Fruit fly (Drosophila melanogaster): ENCODE measurements around the gene CG31266.

DNA sequence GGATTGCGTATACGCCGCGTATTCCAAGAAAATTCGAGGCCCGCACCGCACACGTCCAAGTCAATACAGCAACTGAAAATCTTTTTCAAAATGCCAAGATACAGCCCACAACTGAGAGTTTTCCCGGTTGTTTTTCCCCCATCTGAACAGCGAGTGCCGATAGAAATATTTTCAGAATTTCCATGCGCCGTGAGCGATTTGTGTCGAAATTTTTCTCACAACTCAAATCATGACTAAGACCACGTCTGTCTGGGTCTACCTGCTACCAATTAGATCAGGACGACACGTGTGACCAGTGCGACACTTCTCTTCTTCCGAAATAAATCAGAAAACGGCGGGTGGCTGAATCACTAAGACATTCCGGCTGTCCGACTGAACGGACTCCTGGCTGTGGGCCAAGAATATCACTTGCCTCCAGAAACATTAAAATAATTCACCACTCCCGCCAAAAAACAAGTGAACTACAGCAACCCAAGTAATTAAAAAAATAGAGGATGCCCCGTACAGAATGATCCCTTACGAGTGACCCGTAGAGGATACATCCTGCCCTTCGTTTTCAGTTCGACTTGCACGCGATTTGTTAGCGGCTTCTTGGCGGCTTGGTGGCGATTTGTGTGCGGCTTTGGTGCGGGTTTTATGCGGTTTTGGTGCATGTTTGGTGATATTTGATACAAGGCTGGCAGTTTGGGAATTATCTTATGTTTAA is 7.0 kb upstream of the CG31266 start, which contains the start of gene cher:
- TF ChIP-seq usp (GFP tag; optimal IDR thresholded peaks at IDR 0.05) = no peak
- no peak for TF ChIP-seq Vsx2 (GFP tag; optimal IDR thresholded peaks at IDR 0.05; ENCODE audit: partially characterized antibody)
- no peak for TF ChIP-seq sv (GFP tag; optimal IDR thresholded peaks at IDR 0.05)
- TF ChIP-seq Hr78 (GFP tag; optimal IDR thresholded peaks at IDR 0.05) = no peak
- no peak for TF ChIP-seq CrebA (GFP tag; optimal IDR thresholded peaks at IDR 0.05; ENCODE audit: borderline replicate concordance)
- no peak for TF ChIP-seq Abd-B (GFP tag; optimal IDR thresholded peaks at IDR 0.05)

All from whole organism, wandering third instar larva.